Fruit fly (Drosophila melanogaster) whole organism, embryonic: ENCODE data around the gene CG8419.
A peak's percentile ranks its signal among the peaks of the same experiment; 100 is the strongest.

Source experiments
- ATbp ChIP-seq: fragments of 200-800 bp; sonication (Bioruptor generic); optimal IDR thresholded peaks from 2 replicates; lab custom pipeline; 2017; ENCODE audit warnings: missing biosample characterization, mild to moderate bottlenecking, missing genetic modification characterization, missing genetic modification reagents
- Adf1 ChIP-seq: fragments of 200-800 bp; sonication (Bioruptor generic); IDR thresholded peaks from 2 replicates; pipeline ENCODE4 v1.3.6; 2022; ENCODE audit warnings: missing biosample characterization, missing genetic modification characterization
- Atf6 ChIP-seq: fragments of 200-800 bp; sonication (Bioruptor generic); IDR thresholded peaks from 2 replicates; pipeline ENCODE4 v1.3.6; 2022; ENCODE audit warnings: missing biosample characterization, missing genetic modification characterization
- BEAF-32 ChIP-seq: fragments of 200-800 bp; sonication (Bioruptor generic); optimal IDR thresholded peaks from 3 replicates; lab custom pipeline; 2017; ENCODE audit warnings: missing biosample characterization, missing genetic modification characterization, mild to moderate bottlenecking, moderate library complexity, missing genetic modification reagents
- CG11456 ChIP-seq: fragments of 200-800 bp; sonication (Bioruptor generic); IDR thresholded peaks from 3 replicates; pipeline ENCODE4 v1.3.6; 2022; ENCODE audit warnings: missing biosample characterization, missing genetic modification characterization
- CG14710 ChIP-seq: fragments of 200-800 bp; sonication (Bioruptor generic); optimal IDR thresholded peaks from 3 replicates; lab custom pipeline; 2019; ENCODE audit warnings: missing biosample characterization, mild to moderate bottlenecking, missing genetic modification characterization, moderate library complexity
- CG14965 ChIP-seq: fragments of 200-800 bp; sonication (Bioruptor generic); optimal IDR thresholded peaks from 2 replicates; lab custom pipeline; 2016; ENCODE audit warnings: missing biosample characterization, missing genetic modification characterization, borderline replicate concordance
- CG15269 ChIP-seq: fragments of 200-800 bp; sonication (Bioruptor generic); optimal IDR thresholded peaks from 2 replicates; lab custom pipeline; 2018; ENCODE audit warnings: missing biosample characterization, mild to moderate bottlenecking, missing genetic modification characterization, moderate library complexity
- CG1602 ChIP-seq: fragments of 200-800 bp; sonication (Bioruptor generic); optimal IDR thresholded peaks from 3 replicates; lab custom pipeline; 2016; ENCODE audit warnings: missing biosample characterization, missing genetic modification characterization
- CG17385 ChIP-seq: fragments of 200-800 bp; sonication (Bioruptor generic); optimal IDR thresholded peaks from 3 replicates; lab custom pipeline; 2018; ENCODE audit warnings: missing biosample characterization, mild to moderate bottlenecking, missing genetic modification characterization
- CG17829 ChIP-seq: fragments of 200-800 bp; optimal IDR thresholded peaks from 2 replicates; lab custom pipeline; 2019; ENCODE audit warnings: missing biosample characterization, mild to moderate bottlenecking, missing genetic modification characterization, moderate library complexity
- CG1792 ChIP-seq: fragments of 200-800 bp; sonication (Bioruptor generic); optimal IDR thresholded peaks from 2 replicates; lab custom pipeline; 2016; ENCODE audit warnings: missing biosample characterization, missing genetic modification characterization
- CG2116 ChIP-seq: fragments of 200-800 bp; sonication (Bioruptor generic); optimal IDR thresholded peaks from 3 replicates; lab custom pipeline; 2018; ENCODE audit warnings: missing biosample characterization, mild to moderate bottlenecking, missing genetic modification characterization
- CG2129 ChIP-seq: fragments of 200-800 bp; sonication (Bioruptor generic); IDR thresholded peaks from 2 replicates; pipeline ENCODE4 v1.3.6; 2022; ENCODE audit warnings: missing biosample characterization, missing genetic modification characterization; ENCODE audit not compliant: partially characterized antibody
- CG31441 ChIP-seq: fragments of 200-800 bp; sonication (Bioruptor generic); IDR thresholded peaks from 2 replicates; pipeline ENCODE4 v1.3.6; 2022; ENCODE audit warnings: missing biosample characterization, missing genetic modification characterization
- CG32772 ChIP-seq: fragments of 200-800 bp; sonication (Bioruptor generic); IDR thresholded peaks from 2 replicates; pipeline ENCODE4 v1.3.6; 2022; ENCODE audit warnings: missing biosample characterization, missing genetic modification characterization
- CG3407 ChIP-seq: fragments of 200-800 bp; sonication (Bioruptor generic); optimal IDR thresholded peaks from 2 replicates; lab custom pipeline; 2018; ENCODE audit warnings: missing biosample characterization, mild to moderate bottlenecking, missing genetic modification characterization
- CG3838 ChIP-seq: fragments of 200-800 bp; sonication (Bioruptor generic); optimal IDR thresholded peaks from 3 replicates; lab custom pipeline; 2016; ENCODE audit warnings: missing biosample characterization, missing genetic modification characterization
- CG4404 ChIP-seq: fragments of 200-800 bp; sonication (Bioruptor generic); IDR thresholded peaks from 2 replicates; pipeline ENCODE4 v1.3.6; 2022; ENCODE audit warnings: missing biosample characterization, missing genetic modification characterization
- CG4424 ChIP-seq: fragments of 200-800 bp; sonication (Bioruptor generic); optimal IDR thresholded peaks from 3 replicates; lab custom pipeline; 2016; ENCODE audit warnings: missing biosample characterization, missing genetic modification characterization
- CG6254 ChIP-seq: fragments of 200-800 bp; sonication (Bioruptor generic); optimal IDR thresholded peaks from 3 replicates; lab custom pipeline; 2017; ENCODE audit warnings: mild to moderate bottlenecking, missing biosample characterization, missing genetic modification reagents, missing genetic modification characterization
- CG6272 ChIP-seq: fragments of 200-800 bp; sonication (Bioruptor generic); IDR thresholded peaks from 2 replicates; pipeline ENCODE4 v1.3.6; 2022; ENCODE audit warnings: missing biosample characterization, missing genetic modification characterization
- CG8281 ChIP-seq: fragments of 200-800 bp; sonication (Bioruptor generic); optimal IDR thresholded peaks from 2 replicates; lab custom pipeline; 2018; ENCODE audit warnings: missing biosample characterization, mild to moderate bottlenecking, missing genetic modification characterization, moderate library complexity
- CG8478 ChIP-seq: fragments of >200 bp; optimal IDR thresholded peaks from 2 replicates; lab custom pipeline; 2018
- CG8944 ChIP-seq: fragments of 200-800 bp; sonication (Bioruptor generic); optimal IDR thresholded peaks from 3 replicates; lab custom pipeline; 2016; ENCODE audit warnings: missing biosample characterization, missing genetic modification characterization
- CTCF ChIP-seq: fragments of 200-800 bp; sonication (Bioruptor generic); optimal IDR thresholded peaks from 2 replicates; lab custom pipeline; 2017; ENCODE audit warnings: missing biosample characterization, mild to moderate bottlenecking, missing genetic modification characterization, moderate library complexity
- Chrac-16 ChIP-seq: fragments of 200-800 bp; sonication (Bioruptor generic); optimal IDR thresholded peaks from 3 replicates; lab custom pipeline; 2016; ENCODE audit warnings: missing biosample characterization, missing genetic modification characterization
- CrebB ChIP-seq: fragments of 200-800 bp; sonication (Bioruptor generic); optimal IDR thresholded peaks from 3 replicates; lab custom pipeline; 2018; ENCODE audit warnings: missing biosample characterization, mild to moderate bottlenecking, missing genetic modification characterization
- D ChIP-seq, 2 experiments: fragments of 200-800 bp in 1 of 2; fragments of >200 bp in 1 of 2; sonication (Bioruptor generic) in 1 of 2; optimal IDR thresholded peaks; 2 replicates in 1 of 2; 3 replicates in 1 of 2; lab custom pipeline; 2017; ENCODE audit warnings: mild to moderate bottlenecking in 1 of 2, missing biosample characterization in 1 of 2, missing genetic modification characterization in 1 of 2, missing genetic modification reagents in 1 of 2
- Dp ChIP-seq: fragments of 200-800 bp; sonication (Bioruptor generic); optimal IDR thresholded peaks from 2 replicates; lab custom pipeline; 2018; ENCODE audit warnings: missing biosample characterization, mild to moderate bottlenecking, missing genetic modification characterization, moderate library complexity
- Gug ChIP-seq: fragments of 200-800 bp; sonication (Bioruptor generic); IDR thresholded peaks from 4 replicates; pipeline ENCODE4 v1.3.6; 2022; ENCODE audit warnings: missing biosample characterization, missing genetic modification characterization
- Hmx ChIP-seq: fragments of 200-800 bp; sonication (Bioruptor generic); optimal IDR thresholded peaks from 2 replicates; lab custom pipeline; 2016; ENCODE audit warnings: missing biosample characterization, missing genetic modification characterization
- Lhr ChIP-seq: fragments of 200-800 bp; sonication (Bioruptor generic); optimal IDR thresholded peaks from 3 replicates; lab custom pipeline; 2017; ENCODE audit warnings: mild to moderate bottlenecking, missing biosample characterization, missing genetic modification reagents, missing genetic modification characterization
- Mad ChIP-seq: fragments of 200-800 bp; sonication (Bioruptor generic); optimal IDR thresholded peaks from 2 replicates; lab custom pipeline; 2016; ENCODE audit warnings: missing biosample characterization, missing genetic modification characterization
- Max ChIP-seq: fragments of 200-800 bp; sonication (Bioruptor generic); optimal IDR thresholded peaks from 2 replicates; lab custom pipeline; 2016; ENCODE audit warnings: missing biosample characterization, mild to moderate bottlenecking, missing genetic modification characterization
- Myb ChIP-seq: fragments of 200-800 bp; sonication (Bioruptor generic); optimal IDR thresholded peaks from 2 replicates; lab custom pipeline; 2016; ENCODE audit warnings: missing biosample characterization, missing genetic modification characterization
- Nf-YA ChIP-seq: fragments of 200-800 bp; sonication (Bioruptor generic); IDR thresholded peaks from 2 replicates; pipeline ENCODE4 v1.3.6; 2022; ENCODE audit warnings: missing biosample characterization, missing genetic modification characterization
- Nf-YB ChIP-seq: fragments of 200-800 bp; sonication (Bioruptor generic); optimal IDR thresholded peaks from 3 replicates; lab custom pipeline; 2019; ENCODE audit warnings: missing biosample characterization, mild to moderate bottlenecking, missing genetic modification characterization, moderate library complexity
- Optix ChIP-seq: fragments of 200-800 bp; sonication (Bioruptor generic); IDR thresholded peaks from 3 replicates; pipeline ENCODE4 v1.3.6; 2022; ENCODE audit warnings: missing biosample characterization, missing genetic modification characterization
- Ptx1 ChIP-seq: fragments of 200-800 bp; sonication (Bioruptor generic); IDR thresholded peaks from 2 replicates; pipeline ENCODE4 v1.3.6; 2022; ENCODE audit warnings: missing biosample characterization, missing genetic modification characterization
- Sox102F ChIP-seq: fragments of 200-800 bp; sonication (Bioruptor generic); optimal IDR thresholded peaks from 2 replicates; lab custom pipeline; 2018; ENCODE audit warnings: missing biosample characterization, mild to moderate bottlenecking, missing genetic modification characterization, moderate library complexity
- fd96Cb ChIP-seq: fragments of 200-800 bp; sonication (Bioruptor generic); optimal IDR thresholded peaks from 2 replicates; lab custom pipeline; 2018; ENCODE audit warnings: missing biosample characterization, mild to moderate bottlenecking, missing genetic modification characterization, moderate library complexity
- ind ChIP-seq: fragments of 200-800 bp; sonication (Bioruptor generic); optimal IDR thresholded peaks from 3 replicates; lab custom pipeline; 2016; ENCODE audit warnings: missing biosample characterization, missing genetic modification characterization
- klu ChIP-seq: fragments of 200-800 bp; sonication (Bioruptor generic); IDR thresholded peaks from 2 replicates; pipeline ENCODE4 v1.3.6; 2022; ENCODE audit warnings: missing biosample characterization, missing genetic modification characterization
- lilli ChIP-seq: fragments of 200-800 bp; sonication (Bioruptor generic); optimal IDR thresholded peaks from 3 replicates; lab custom pipeline; 2016; ENCODE audit warnings: missing biosample characterization, missing genetic modification characterization
- org-1 ChIP-seq: fragments of 200-800 bp; sonication (Bioruptor generic); optimal IDR thresholded peaks from 2 replicates; lab custom pipeline; 2017; ENCODE audit warnings: missing biosample characterization, missing genetic modification characterization
- run ChIP-seq: fragments of 200-800 bp; sonication (Bioruptor generic); optimal IDR thresholded peaks from 3 replicates; lab custom pipeline; 2018; ENCODE audit warnings: missing biosample characterization, mild to moderate bottlenecking, missing genetic modification characterization
- shn ChIP-seq: fragments of 200-800 bp; sonication (Bioruptor generic); optimal IDR thresholded peaks from 3 replicates; lab custom pipeline; 2016; ENCODE audit warnings: missing biosample characterization, missing genetic modification characterization
- sna ChIP-seq: fragments of 200-800 bp; sonication (Bioruptor generic); IDR thresholded peaks from 2 replicates; pipeline ENCODE4 v1.3.6; 2022; ENCODE audit warnings: missing biosample characterization, missing genetic modification characterization; ENCODE audit not compliant: partially characterized antibody
- tna ChIP-seq: fragments of 200-800 bp; sonication (Bioruptor generic); IDR thresholded peaks from 2 replicates; pipeline ENCODE4 v1.3.6; 2022; ENCODE audit warnings: missing biosample characterization, missing genetic modification characterization; ENCODE audit not compliant: partially characterized antibody
- toy ChIP-seq: fragments of 200-800 bp; sonication (Bioruptor generic); IDR thresholded peaks from 2 replicates; pipeline ENCODE4 v1.3.6; 2022; ENCODE audit warnings: missing biosample characterization, missing genetic modification characterization

Gene CG8419

dm6 chr2L:8159498-8159897 is 46.5 kb upstream of the CG8419 start, which contains the start of the genes PAPLA1 and Rbsn-5 (continued):
- TF ChIP-seq toy (GFP tag; lab: Robert Waterston, UW) (peak; percentile 55; the same call in 1 of the 2 replicates), CG31441 (GFP tag; lab: Robert Waterston, UW) (peak; percentile 92), CG32772 (GFP tag; lab: Robert Waterston, UW) (peak; percentile 94), Sox102F (GFP tag; lab: Kevin White, UChicago) (peak; percentile 95), CG6254 (GFP tag; lab: Kevin White, UChicago) (peak; percentile 64), CG4424 (GFP tag; lab: Kevin White, UChicago) (peak; percentile 96), klu (GFP tag; lab: Robert Waterston, UW) (peak; percentile 86), Dp (GFP tag; lab: Kevin White, UChicago) (peak; percentile 28), CG17829 (tag; lab: Kevin White, UChicago) (peak; percentile 93), Atf6 (GFP tag; lab: Robert Waterston, UW) (peak; percentile 86; the same call in 1 of the 2 replicates), Lhr (peak; percentile 75), Nf-YB (GFP tag; lab: Kevin White, UChicago) (peak; percentile 74), Optix (GFP tag; lab: Robert Waterston, UW) (peak; percentile 84), CG15269 (tag; lab: Kevin White, UChicago) (peak; percentile 93), org-1 (GFP tag; lab: Kevin White, UChicago) (peak; percentile 86), Adf1 (GFP tag; lab: Robert Waterston, UW) (peak; percentile 64), CG8944 (GFP tag; lab: Kevin White, UChicago) (peak; percentile 96), CG2116 (GFP tag; lab: Kevin White, UChicago) (peak; percentile 68), Chrac-16 (GFP tag; lab: Kevin White, UChicago) (peak; percentile 94), shn (GFP tag; lab: Kevin White, UChicago) (peak; percentile 96), tna (GFP tag; lab: Robert Waterston, UW) (no peak), Gug (peak; percentile 91), Nf-YA (GFP tag; lab: Robert Waterston, UW) (peak; percentile 83), CG8478 (lab: Kevin White, UChicago) (no peak), CG2129 (GFP tag; lab: Robert Waterston, UW) (no peak), ATbp (GFP tag; lab: Kevin White, UChicago) (peak; percentile 83), CG11456 (peak; percentile 92), fd96Cb (tag; lab: Kevin White, UChicago) (peak; percentile 94), CG14965 (GFP tag; lab: Kevin White, UChicago) (peak; percentile 35), BEAF-32 (peak; percentile 42), CG3838 (GFP tag; lab: Kevin White, UChicago) (peak; percentile 75), D (optimal IDR thresholded peaks at IDR 0.05; lab: Kevin White, UChicago) (no peak), D (GFP tag; optimal IDR thresholded peaks at IDR 0.05; lab: Kevin White, UChicago) (peak; percentile 83), Max (GFP tag; lab: Kevin White, UChicago) (peak; percentile 96), CG1602 (GFP tag; lab: Kevin White, UChicago) (peak; percentile 94), CG3407 (peak; percentile 83), CG8281 (tag; lab: Kevin White, UChicago) (peak; percentile 78), CG6272 (GFP tag; lab: Robert Waterston, UW) (peak; percentile 93), CG4404 (GFP tag; lab: Robert Waterston, UW) (peak; percentile 90), Mad (GFP tag; lab: Kevin White, UChicago) (peak; percentile 91), CTCF (GFP tag; lab: Kevin White, UChicago) (peak; percentile 46), Hmx (peak; percentile 87), lilli (peak; percentile 98), Ptx1 (GFP tag; lab: Robert Waterston, UW) (peak; percentile 96), CG14710 (tag; lab: Kevin White, UChicago) (peak; percentile 93), Myb (peak; percentile 85), run (tag; lab: Kevin White, UChicago) (peak; percentile 76), sna (GFP tag; lab: Robert Waterston, UW) (no peak), CG1792 (GFP tag; lab: Kevin White, UChicago) (peak; percentile 91), CG17385 (GFP tag; lab: Kevin White, UChicago) (peak; percentile 100), ind (peak; percentile 97), CrebB (peak; percentile 88)
